Worm (Caenorhabditis elegans) whole organism, mixed stage, embryonic: ENCODE results near the gene str-114.

ENCODE experiments used
- bed-3 ChIP-seq: fragments of 200-800 bp; sonication (Bioruptor generic); optimal IDR thresholded peaks from 3 replicates; lab custom pipeline; 2018; ENCODE audit warnings: mild to moderate bottlenecking, missing genetic modification characterization, moderate library complexity, missing compliant biosample characterization
- ces-1 ChIP-seq: fragments of 150-350 bp; optimal IDR thresholded peaks from 2 replicates; lab custom pipeline; 2014; ENCODE audit warnings: missing biosample characterization, missing genetic modification reagents, missing genetic modification characterization
- elt-1 ChIP-seq: sonication (generic microtip); optimal IDR thresholded peaks from 2 replicates; lab custom pipeline; 2017; ENCODE audit warnings: missing genetic modification characterization, mild to moderate bottlenecking, missing compliant biosample characterization, antibody characterized with exemption, moderate library complexity, borderline replicate concordance; ENCODE audit not compliant: insufficient read depth
- elt-3 ChIP-seq: fragments of 150-350 bp; optimal IDR thresholded peaks from 2 replicates; lab custom pipeline; 2014; ENCODE audit warnings: missing biosample characterization, missing genetic modification characterization
- lin-13 ChIP-seq: fragments of 150-350 bp; optimal IDR thresholded peaks from 2 replicates; lab custom pipeline; 2014; ENCODE audit warnings: missing biosample characterization, missing genetic modification characterization
- nhr-12 ChIP-seq: fragments of 150-350 bp; optimal IDR thresholded peaks from 2 replicates; lab custom pipeline; 2014; ENCODE audit warnings: missing biosample characterization, missing genetic modification characterization
- nhr-237 ChIP-seq: fragments of 150-350 bp; optimal IDR thresholded peaks from 2 replicates; lab custom pipeline; 2014; ENCODE audit warnings: missing biosample characterization, missing genetic modification characterization
- sem-2 ChIP-seq: fragments of 200-800 bp; sonication (Bioruptor generic); optimal IDR thresholded peaks from 2 replicates; lab custom pipeline; 2018; ENCODE audit warnings: mild to moderate bottlenecking, missing genetic modification characterization, missing compliant biosample characterization
- unc-39 ChIP-seq: fragments of 150-350 bp; optimal IDR thresholded peaks from 2 replicates; lab custom pipeline; 2014; ENCODE audit warnings: missing biosample characterization, missing genetic modification characterization
- unc-62 ChIP-seq: fragments of 150-350 bp; optimal IDR thresholded peaks from 2 replicates; lab custom pipeline; 2014; ENCODE audit warnings: missing biosample characterization, missing genetic modification reagents, missing genetic modification characterization

DNA sequence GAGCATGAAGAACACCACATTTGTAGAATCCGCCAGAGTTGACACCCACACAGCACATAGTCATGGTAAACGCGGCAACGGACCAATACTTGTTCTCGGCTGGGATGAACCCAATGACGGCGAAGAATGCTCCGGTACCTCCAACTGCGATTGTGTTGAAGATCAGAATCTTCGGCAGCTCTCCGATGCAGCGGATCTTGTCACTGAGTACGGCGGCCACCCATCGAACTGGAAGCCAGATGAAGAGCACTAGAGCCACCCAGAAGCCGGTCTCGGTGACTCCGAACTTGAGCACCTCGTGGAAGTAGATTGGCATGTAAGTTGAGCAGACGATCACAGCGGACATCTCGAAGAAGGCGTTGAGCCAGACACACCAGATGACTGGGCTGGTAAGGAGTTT, 36.5 kb upstream of the str-114 start:
- TF ChIP-seq elt-1 (tag; lab: Kevin White, UChicago) (no peak), nhr-237 (tag; lab: Kevin White, UChicago) (no peak), bed-3 (GFP tag; lab: Kevin White, UChicago) (no peak), nhr-12 (tag; lab: Kevin White, UChicago) (no peak), lin-13 (tag; lab: Kevin White, UChicago) (no peak), sem-2 (GFP tag; lab: Kevin White, UChicago) (no peak), elt-3 (no peak), unc-62 (GFP tag; lab: Kevin White, UChicago) (no peak), ces-1 (no peak), unc-39 (tag; lab: Kevin White, UChicago) (no peak)
